Fruit fly (Drosophila melanogaster) whole organism, wandering third instar larva: ENCODE data around the gene Nrt.

Experiments
- Abd-B ChIP-seq: fragments of >200 bp; optimal IDR thresholded peaks from 2 replicates; lab custom pipeline; 2017; ENCODE audit warnings: missing biosample characterization, missing genetic modification characterization
- CG32264 ChIP-seq: fragments of 200-800 bp; sonication (Bioruptor generic); optimal IDR thresholded peaks from 2 replicates; lab custom pipeline; 2016; ENCODE audit warnings: missing biosample characterization, missing genetic modification characterization
- CG9705 ChIP-seq: fragments of 200-800 bp; sonication (Bioruptor generic); optimal IDR thresholded peaks from 2 replicates; lab custom pipeline; 2018; ENCODE audit warnings: missing biosample characterization, mild to moderate bottlenecking, missing genetic modification characterization
- Dfd ChIP-seq: fragments of >200 bp; optimal IDR thresholded peaks from 2 replicates; lab custom pipeline; 2017; ENCODE audit warnings: missing biosample characterization, missing genetic modification characterization
- Dif ChIP-seq: fragments of 200-275, 200-300 bp; sonication (Bioruptor generic); optimal IDR thresholded peaks from 2 replicates; lab custom pipeline; 2018; ENCODE audit warnings: missing biosample characterization, missing genetic modification characterization; ENCODE audit not compliant: partially characterized antibody
- GATAd ChIP-seq: sonication (Bioruptor generic); optimal IDR thresholded peaks from 2 replicates; lab custom pipeline; 2016; ENCODE audit warnings: missing biosample characterization, missing genetic modification characterization
- HLH106 ChIP-seq: fragments of 200-800 bp; optimal IDR thresholded peaks from 3 replicates; lab custom pipeline; 2019; ENCODE audit warnings: missing biosample characterization, mild to moderate bottlenecking, missing genetic modification characterization, moderate library complexity
- Hnf4 ChIP-seq: fragments of 200-800 bp; sonication (Bioruptor generic); optimal IDR thresholded peaks from 2 replicates; lab custom pipeline; 2016; ENCODE audit warnings: missing biosample characterization, mild to moderate bottlenecking, missing genetic modification characterization
- Hr78 ChIP-seq: fragments of >200 bp; optimal IDR thresholded peaks from 2 replicates; lab custom pipeline; 2017; ENCODE audit warnings: missing biosample characterization, missing genetic modification characterization
- Hr83 ChIP-seq: fragments of 200-300 bp; sonication (Bioruptor generic); optimal IDR thresholded peaks from 2 replicates; lab custom pipeline; 2016; ENCODE audit warnings: missing biosample characterization, mild to moderate bottlenecking, missing genetic modification characterization, moderate library complexity; ENCODE audit not compliant: poor library complexity, severe bottlenecking
- Jra ChIP-seq: sonication (Bioruptor generic); optimal IDR thresholded peaks from 2 replicates; lab custom pipeline; 2016; ENCODE audit warnings: missing biosample characterization, missing genetic modification characterization
- Mio ChIP-seq: sonication (Bioruptor generic); optimal IDR thresholded peaks from 2 replicates; lab custom pipeline; 2016; ENCODE audit warnings: missing biosample characterization, missing genetic modification characterization
- Myc ChIP-seq: fragments of >200 bp; optimal IDR thresholded peaks from 2 replicates; lab custom pipeline; 2017
- N ChIP-seq: fragments of >200 bp; optimal IDR thresholded peaks from 2 replicates; lab custom pipeline; 2018; ENCODE audit warnings: missing biosample characterization, missing external identifiers, missing genetic modification characterization
- OdsH ChIP-seq: fragments of 200-800 bp; sonication (Bioruptor generic); optimal IDR thresholded peaks from 2 replicates; lab custom pipeline; 2016; ENCODE audit warnings: missing biosample characterization, mild to moderate bottlenecking, missing genetic modification characterization
- Rel ChIP-seq, 2 experiments: fragments of 200-800 bp; sonication (Bioruptor generic) in 1 of 2; optimal IDR thresholded peaks; 2 replicates in 1 of 2; 3 replicates in 1 of 2; lab custom pipeline; 2016 to 2019; ENCODE audit warnings: mild to moderate bottlenecking in 2 of 2, missing biosample characterization in 2 of 2, missing genetic modification characterization in 2 of 2, moderate library complexity in 1 of 2
- Vsx2 ChIP-seq: fragments of 200-300, 225-300 bp; sonication (Bioruptor generic); optimal IDR thresholded peaks from 2 replicates; lab custom pipeline; 2018; ENCODE audit warnings: missing biosample characterization, missing genetic modification characterization; ENCODE audit not compliant: partially characterized antibody
- br ChIP-seq: fragments of 200-800 bp; sonication (Bioruptor generic); optimal IDR thresholded peaks from 2 replicates; lab custom pipeline; 2016; ENCODE audit warnings: missing biosample characterization, missing genetic modification characterization
- dl ChIP-seq, 2 experiments: fragments of 175-275, 200-275 bp in 1 of 2; fragments of 200-275 bp in 1 of 2; sonication (Bioruptor generic); optimal IDR thresholded peaks; lab custom pipeline; 2018; ENCODE audit warnings: mild to moderate bottlenecking in 2 of 2, missing biosample characterization in 2 of 2, missing genetic modification characterization in 2 of 2, moderate library complexity in 2 of 2; ENCODE audit not compliant: partially characterized antibody in 2 of 2, insufficient read depth in 1 of 2
- dmrt93B ChIP-seq: fragments of 200-800 bp; sonication (Bioruptor generic); optimal IDR thresholded peaks from 2 replicates; lab custom pipeline; 2018; ENCODE audit warnings: missing biosample characterization, mild to moderate bottlenecking, missing genetic modification characterization
- dsf ChIP-seq: sonication (Bioruptor generic); optimal IDR thresholded peaks from 2 replicates; lab custom pipeline; 2016; ENCODE audit warnings: missing biosample characterization, missing genetic modification characterization, borderline replicate concordance
- ey ChIP-seq: fragments of 200-800 bp; sonication (Bioruptor generic); optimal IDR thresholded peaks from 2 replicates; lab custom pipeline; 2016; ENCODE audit warnings: missing biosample characterization, missing genetic modification characterization
- foxo ChIP-seq, 2 experiments: fragments of 200-800 bp; sonication (Bioruptor generic); optimal IDR thresholded peaks; 2 replicates in 1 of 2; 3 replicates in 1 of 2; lab custom pipeline; 2016 to 2017; ENCODE audit warnings: missing biosample characterization in 2 of 2, missing genetic modification characterization in 2 of 2
- fru ChIP-seq: fragments of 200-800 bp; sonication (Bioruptor generic); optimal IDR thresholded peaks from 3 replicates; lab custom pipeline; 2016; ENCODE audit warnings: missing biosample characterization, mild to moderate bottlenecking, missing genetic modification characterization
- h ChIP-seq: fragments of 200-800 bp; sonication (Bioruptor generic); optimal IDR thresholded peaks from 3 replicates; lab custom pipeline; 2016; ENCODE audit warnings: missing biosample characterization, mild to moderate bottlenecking, missing genetic modification characterization
- jim ChIP-seq: fragments of 175-275, 200-325 bp; sonication (Bioruptor generic); optimal IDR thresholded peaks from 2 replicates; lab custom pipeline; 2016; ENCODE audit warnings: missing biosample characterization, mild to moderate bottlenecking, missing genetic modification characterization
- lola ChIP-seq: fragments of >200 bp; optimal IDR thresholded peaks from 2 replicates; lab custom pipeline; 2017; ENCODE audit warnings: missing biosample characterization, missing genetic modification characterization
- pan ChIP-seq: fragments of >200 bp; optimal IDR thresholded peaks from 2 replicates; lab custom pipeline; 2017
- psq ChIP-seq: fragments of 200-800 bp; sonication (Bioruptor generic); optimal IDR thresholded peaks from 3 replicates; lab custom pipeline; 2017; ENCODE audit warnings: missing biosample characterization, mild to moderate bottlenecking, missing genetic modification characterization, moderate library complexity
- sage ChIP-seq: fragments of 200-800 bp; sonication (Bioruptor generic); optimal IDR thresholded peaks from 2 replicates; lab custom pipeline; 2016; ENCODE audit warnings: missing biosample characterization, mild to moderate bottlenecking, missing genetic modification characterization
- sv ChIP-seq: fragments of 200-800 bp; sonication (Bioruptor generic); optimal IDR thresholded peaks from 3 replicates; lab custom pipeline; 2016; ENCODE audit warnings: missing biosample characterization, missing genetic modification characterization
- usp ChIP-seq: fragments of >200 bp; optimal IDR thresholded peaks from 2 replicates; lab custom pipeline; 2017; ENCODE audit warnings: missing biosample characterization, missing genetic modification characterization

Gene Nrt

dm6 chr3L:16727939-16728635 is 37.8 kb upstream of the Nrt start, which contains the start of gene PGRP-SB1:
TSS of gene PGRP-SB1 (minus strand) at chr3L:16727989.
- TF ChIP-seq Dif (GFP tag; lab: Kevin White, UChicago), result no peak
- TF ChIP-seq Rel (GFP tag; optimal IDR thresholded peaks at IDR 0.05; lab: Kevin White, UChicago), result no peak
- peak; percentile 97 for TF ChIP-seq Rel (tag; optimal IDR thresholded peaks at IDR 0.05; lab: Kevin White, UChicago)
- no peak for TF ChIP-seq sage (GFP tag; lab: Kevin White, UChicago)
- no peak for TF ChIP-seq psq (GFP tag; lab: Kevin White, UChicago)
- no peak for TF ChIP-seq pan (lab: Kevin White, UChicago)
- TF ChIP-seq Myc, result no peak

DNA sequence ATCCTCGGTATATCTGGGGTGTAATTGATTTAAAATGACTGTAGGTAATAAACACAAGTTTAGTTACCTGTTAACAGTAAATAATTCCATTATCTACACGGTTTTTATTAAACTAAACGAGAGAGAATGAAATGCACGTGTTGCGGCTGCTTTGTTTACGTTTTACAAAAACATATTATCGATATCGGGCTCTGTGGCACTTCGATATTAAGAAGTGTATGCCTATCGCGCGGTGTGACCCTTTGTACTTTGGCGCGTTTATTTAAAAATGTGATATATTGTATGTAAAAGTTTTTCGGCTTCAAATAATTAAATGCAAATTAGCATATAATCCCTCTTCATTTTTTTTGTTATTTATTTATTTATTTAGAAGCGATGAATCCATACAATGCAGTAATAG is 35.2 kb upstream of the Nrt start, which contains the start of gene Dbp73D:
Gene Dbp73D (minus strand): TSS at position 174 of the 400 bp plus-strand sequence.
- TF ChIP-seq foxo (GFP tag; optimal IDR thresholded peaks at IDR 0.05; lab: Kevin White, UChicago), result no peak
- TF ChIP-seq Hr83 (GFP tag; lab: Kevin White, UChicago), result no peak
- no peak for TF ChIP-seq Abd-B (GFP tag; lab: Kevin White, UChicago)
- TF ChIP-seq usp (GFP tag; lab: Kevin White, UChicago), result no peak
- no peak for TF ChIP-seq CG32264 (GFP tag; lab: Kevin White, UChicago)
- peak; percentile 99 for TF ChIP-seq Vsx2 (GFP tag; lab: Kevin White, UChicago)
- TF ChIP-seq OdsH (GFP tag; lab: Kevin White, UChicago), result no peak
- no peak for TF ChIP-seq Mio (GFP tag; lab: Kevin White, UChicago)
- no peak for TF ChIP-seq psq (GFP tag; lab: Kevin White, UChicago)
- no peak for TF ChIP-seq dsf (GFP tag; lab: Kevin White, UChicago)
- no peak for TF ChIP-seq Myc
- no peak for TF ChIP-seq Rel (GFP tag; optimal IDR thresholded peaks at IDR 0.05; lab: Kevin White, UChicago)
- TF ChIP-seq Rel (tag; optimal IDR thresholded peaks at IDR 0.05; lab: Kevin White, UChicago), result no peak
- no peak for TF ChIP-seq h (GFP tag; lab: Kevin White, UChicago)
- no peak for TF ChIP-seq fru
- TF ChIP-seq CG9705 (GFP tag; lab: Kevin White, UChicago), result no peak
- TF ChIP-seq Dif (GFP tag; lab: Kevin White, UChicago), result peak; percentile 96
- no peak for TF ChIP-seq jim (GFP tag; lab: Kevin White, UChicago)
- TF ChIP-seq dmrt93B (GFP tag; lab: Kevin White, UChicago), result no peak
- TF ChIP-seq Hnf4 (GFP tag; lab: Kevin White, UChicago), result no peak
- TF ChIP-seq GATAd (GFP tag; lab: Kevin White, UChicago), result no peak
- no peak for TF ChIP-seq Jra (GFP tag; lab: Kevin White, UChicago)
- TF ChIP-seq lola (GFP tag; lab: Kevin White, UChicago), result no peak
- peak; percentile 12 to 73 for TF ChIP-seq dl (GFP tag; optimal IDR thresholded peaks at IDR 0.05; lab: Kevin White, UChicago; ENCODE audit: insufficient read depth in 1 of 2, partially characterized antibody in 2 of 2)
- no peak for TF ChIP-seq HLH106 (tag; lab: Kevin White, UChicago)
- no peak for TF ChIP-seq Dfd (GFP tag; lab: Kevin White, UChicago)

DNA sequence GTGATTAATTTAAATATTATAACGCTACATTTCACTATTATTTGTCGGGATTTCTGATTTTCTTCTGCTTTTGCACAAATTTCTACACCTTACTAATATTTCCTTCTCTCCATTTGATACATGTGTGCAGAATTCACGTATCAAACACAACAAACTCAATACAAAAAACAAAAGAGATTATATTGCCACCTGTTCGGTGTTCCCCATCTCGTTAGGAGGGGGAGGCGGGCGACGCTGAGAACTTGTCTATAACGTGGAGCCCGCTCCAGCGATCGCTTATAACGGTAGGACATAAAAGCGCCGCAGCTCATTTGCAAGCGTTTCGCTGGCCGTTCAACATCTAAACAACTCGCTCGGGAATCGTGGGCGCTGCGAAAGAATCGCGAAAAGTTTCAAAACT is 32.6 kb upstream of the Nrt start, which contains the start of gene CG9701:
Gene CG9701 (plus strand): TSS at position 301 of the 400 bp plus-strand sequence.
- TF ChIP-seq CG32264 (GFP tag; lab: Kevin White, UChicago) (no peak), Mio (GFP tag; lab: Kevin White, UChicago) (no peak), CG9705 (GFP tag; lab: Kevin White, UChicago) (no peak), Dif (GFP tag; lab: Kevin White, UChicago) (no peak), h (GFP tag; lab: Kevin White, UChicago) (no peak), Abd-B (GFP tag; lab: Kevin White, UChicago) (no peak), Hnf4 (GFP tag; lab: Kevin White, UChicago) (no peak), br (GFP tag; lab: Kevin White, UChicago) (no peak), foxo (GFP tag; optimal IDR thresholded peaks at IDR 0.05; lab: Kevin White, UChicago) (no peak), jim (GFP tag; lab: Kevin White, UChicago) (no peak), usp (GFP tag; lab: Kevin White, UChicago) (no peak), pan (lab: Kevin White, UChicago) (no peak), sv (GFP tag; lab: Kevin White, UChicago) (no peak), OdsH (GFP tag; lab: Kevin White, UChicago) (no peak)

DNA sequence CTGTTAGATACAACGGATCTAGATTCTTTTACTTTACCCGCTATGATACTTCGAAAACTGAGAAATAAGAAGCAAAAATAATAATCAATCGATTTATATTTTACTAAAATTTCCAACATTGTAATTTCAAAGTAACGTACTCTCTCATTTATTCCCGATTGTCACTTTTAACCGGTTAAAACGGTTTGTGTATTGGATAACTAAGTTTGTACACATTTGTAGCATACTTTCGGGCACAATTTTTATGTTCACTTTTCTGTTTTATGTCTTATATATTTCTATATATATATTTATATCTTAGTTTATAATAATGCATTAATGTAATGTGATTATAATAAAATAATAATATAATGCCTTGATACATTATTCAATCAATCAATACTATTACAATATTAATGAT is 24.2 kb upstream of the Nrt start:
- TF ChIP-seq Mio (GFP tag; lab: Kevin White, UChicago) (no peak), Dfd (GFP tag; lab: Kevin White, UChicago) (no peak), ey (GFP tag; lab: Kevin White, UChicago) (no peak), sv (GFP tag; lab: Kevin White, UChicago) (no peak), Hr78 (no peak), sage (GFP tag; lab: Kevin White, UChicago) (no peak), N (GFP tag; lab: Kevin White, UChicago) (no peak), h (GFP tag; lab: Kevin White, UChicago) (no peak), Myc (peak; percentile 57)
- TF ChIP-seq, all 38 proteins: peak for 1
